Worm (Caenorhabditis elegans) whole organism, mixed stage, embryonic: ENCODE results near the gene Y54F10AM.11.

ENCODE experiments used
- M03D4.4 ChIP-seq: sonication (generic microtip); optimal IDR thresholded peaks from 2 replicates; lab custom pipeline; 2017; ENCODE audit warnings: mild to moderate bottlenecking, missing genetic modification characterization, missing compliant biosample characterization
- ceh-39 ChIP-seq: fragments of 150-350 bp; optimal IDR thresholded peaks from 2 replicates; lab custom pipeline; 2014; ENCODE audit warnings: missing biosample characterization, missing genetic modification characterization
- ces-1 ChIP-seq: fragments of 150-350 bp; optimal IDR thresholded peaks from 2 replicates; lab custom pipeline; 2014; ENCODE audit warnings: missing biosample characterization, missing genetic modification reagents, missing genetic modification characterization
- cnd-1 ChIP-seq: fragments of 200-800 bp; sonication (Bioruptor generic); optimal IDR thresholded peaks from 2 replicates; lab custom pipeline; 2018; ENCODE audit warnings: mild to moderate bottlenecking, missing genetic modification characterization, missing compliant biosample characterization
- drap-1 ChIP-seq: fragments of 200-800 bp; sonication (Bioruptor generic); optimal IDR thresholded peaks from 3 replicates; lab custom pipeline; 2018; ENCODE audit warnings: mild to moderate bottlenecking, missing genetic modification characterization, missing compliant biosample characterization
- lsy-2 ChIP-seq: fragments of 150-350 bp; optimal IDR thresholded peaks from 2 replicates; lab custom pipeline; 2014; ENCODE audit warnings: missing biosample characterization, missing genetic modification characterization
- mab-5 ChIP-seq: fragments of 150-350 bp; optimal IDR thresholded peaks from 2 replicates; lab custom pipeline; 2014; ENCODE audit warnings: missing biosample characterization, missing genetic modification characterization
- mep-1 ChIP-seq: fragments of 150-350 bp; optimal IDR thresholded peaks from 2 replicates; lab custom pipeline; 2017; ENCODE audit warnings: missing biosample characterization, missing genetic modification reagents, missing genetic modification characterization, inconsistent platforms
- nhr-76 ChIP-seq: sonication (generic microtip); optimal IDR thresholded peaks from 2 replicates; lab custom pipeline; 2017; ENCODE audit warnings: missing biosample characterization, missing genetic modification characterization
- snpc-4 ChIP-seq: fragments of 150-350 bp; optimal IDR thresholded peaks from 2 replicates; lab custom pipeline; 2014; ENCODE audit warnings: missing biosample characterization, missing genetic modification characterization
- tbx-8 ChIP-seq: fragments of 200-800 bp; sonication (Bioruptor generic); optimal IDR thresholded peaks from 2 replicates; lab custom pipeline; 2018; ENCODE audit warnings: mild to moderate bottlenecking, missing genetic modification characterization, moderate library complexity, missing compliant biosample characterization
- unc-120 ChIP-seq: sonication (generic microtip); optimal IDR thresholded peaks from 2 replicates; lab custom pipeline; 2017; ENCODE audit warnings: missing genetic modification characterization, missing compliant biosample characterization; ENCODE audit not compliant: poor library complexity, severe bottlenecking
- unc-39 ChIP-seq: fragments of 150-350 bp; optimal IDR thresholded peaks from 2 replicates; lab custom pipeline; 2014; ENCODE audit warnings: missing biosample characterization, missing genetic modification characterization
- unc-62 ChIP-seq: fragments of 150-350 bp; optimal IDR thresholded peaks from 2 replicates; lab custom pipeline; 2014; ENCODE audit warnings: missing biosample characterization, missing genetic modification reagents, missing genetic modification characterization

DNA sequence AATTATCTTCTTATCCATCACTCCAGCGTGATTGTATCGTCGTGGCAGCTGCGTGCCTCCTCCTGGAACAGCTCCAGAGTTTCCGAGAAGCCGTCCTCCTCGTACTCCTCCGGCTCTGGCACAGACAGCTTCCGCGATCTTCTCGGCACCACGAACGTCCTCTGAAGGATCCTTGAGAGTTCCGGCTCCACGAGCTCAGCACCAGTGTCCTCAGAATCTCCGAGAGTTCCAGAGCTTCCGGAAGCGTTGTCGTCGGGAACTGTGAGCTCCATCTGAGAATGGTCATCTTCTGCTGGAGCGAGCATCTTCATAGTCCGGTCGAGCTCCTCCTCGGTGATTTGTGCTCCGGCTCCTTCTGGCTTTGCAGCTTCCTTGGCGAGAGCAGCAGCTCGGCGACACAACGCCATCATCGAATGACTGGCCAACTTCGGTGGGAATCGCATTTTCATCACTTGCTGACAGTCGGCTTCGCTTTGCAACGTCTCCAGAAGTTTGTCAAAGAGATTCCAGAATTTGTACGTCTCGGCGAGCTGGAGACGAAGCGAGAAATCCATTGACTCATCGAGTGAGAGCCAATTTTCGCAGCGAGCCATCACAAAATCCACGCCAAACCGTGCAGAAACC lies 638 bp downstream of the Y54F10AM.11 start:
- TF ChIP-seq lsy-2 (tag; lab: Kevin White, UChicago), result no peak
- TF ChIP-seq nhr-76 (tag; lab: Kevin White, UChicago), result no peak
- TF ChIP-seq unc-39 (tag; lab: Kevin White, UChicago), result no peak
- TF ChIP-seq unc-62 (GFP tag; lab: Kevin White, UChicago), result no peak
- TF ChIP-seq snpc-4 (tag; lab: Kevin White, UChicago), result no peak
- no peak for TF ChIP-seq ceh-39 (tag; lab: Kevin White, UChicago)
- no peak for TF ChIP-seq drap-1 (GFP tag; lab: Kevin White, UChicago)
- no peak for TF ChIP-seq mep-1 (tag; lab: Kevin White, UChicago)
- no peak for TF ChIP-seq mab-5 (tag; lab: Kevin White, UChicago)
- TF ChIP-seq unc-120, result no peak
- TF ChIP-seq ces-1 (GFP tag; lab: Kevin White, UChicago), result no peak
- no peak for TF ChIP-seq M03D4.4 (tag; lab: Kevin White, UChicago)
- TF ChIP-seq cnd-1 (tag; lab: Kevin White, UChicago), result no peak
- TF ChIP-seq tbx-8 (GFP tag; lab: Kevin White, UChicago), result no peak
